Fruit fly (Drosophila melanogaster): ENCODE data around the gene CG46025.

The CG46025 gene

dm6 chr2L:7790448-7791355 lies 36.7 kb downstream of the CG46025 start, which contains the start of gene CG7149:
Gene CG7149, minus strand, starts transcription at chr2L:7790557.
- TF ChIP-seq rn (GFP tag; IDR thresholded peaks at IDR 0.05) (no peak), Snoo (tag; optimal IDR thresholded peaks at IDR 0.05) (peak; percentile 25), CG15710 (tag; optimal IDR thresholded peaks at IDR 0.05) (no peak), CG4496 (GFP tag; IDR thresholded peaks at IDR 0.05) (peak; percentile 37; the same call in 1 of the 3 replicates), Ets98B (GFP tag; IDR thresholded peaks at IDR 0.05) (no peak; the same call in 1 of the 2 replicates), CG10348 (GFP tag; IDR thresholded peaks at IDR 0.05) (no peak), CG8159 (tag; optimal IDR thresholded peaks at IDR 0.05) (peak; percentile 46), gl (tag; optimal IDR thresholded peaks at IDR 0.05) (no peak), CG32121 (GFP tag; IDR thresholded peaks at IDR 0.05) (no peak), fd96Ca (GFP tag; IDR thresholded peaks at IDR 0.05) (peak; percentile 13; the same call in 1 of the 3 replicates), CG34367 (tag; optimal IDR thresholded peaks at IDR 0.05) (no peak), CG9948 (tag; optimal IDR thresholded peaks at IDR 0.05) (no peak), CG13204 (GFP tag; optimal IDR thresholded peaks at IDR 0.05) (peak; percentile 67), Pif1A (GFP tag; optimal IDR thresholded peaks at IDR 0.05) (no peak), CG17806 (tag; optimal IDR thresholded peaks at IDR 0.05) (no peak), D1 (tag; optimal IDR thresholded peaks at IDR 0.05) (no peak), Pif1B (GFP tag; optimal IDR thresholded peaks at IDR 0.05) (no peak), EcR (GFP tag; optimal IDR thresholded peaks at IDR 0.05) (peak; percentile 52), CG12605 (GFP tag; IDR thresholded peaks at IDR 0.05) (0 out of 2 replicates have a peak, but pooled peaks have one; percentile 11), CG8301 (tag; optimal IDR thresholded peaks at IDR 0.05) (no peak), CG14655 (GFP tag; optimal IDR thresholded peaks at IDR 0.05) (peak; percentile 20)

DNA sequence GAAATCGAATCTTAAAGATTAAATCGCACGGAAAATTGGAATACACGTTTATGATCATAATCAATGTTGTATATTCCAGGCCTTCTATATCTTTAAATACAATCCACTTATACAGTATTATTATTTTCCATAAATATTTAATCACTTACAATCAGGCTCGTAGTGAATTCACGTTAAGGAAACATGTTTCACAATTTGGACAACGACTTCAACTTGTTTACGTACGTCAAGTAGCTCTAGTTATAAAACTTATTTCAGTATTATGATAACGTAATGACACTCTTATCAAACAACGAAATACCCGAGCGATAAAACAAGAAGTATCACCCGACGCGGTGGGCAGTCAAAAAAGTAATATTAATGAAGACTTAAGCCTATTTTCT lies 37.4 kb downstream of the CG46025 start:
- TF ChIP-seq rn (GFP tag; IDR thresholded peaks at IDR 0.05) (no peak), Ets98B (GFP tag; IDR thresholded peaks at IDR 0.05) (no peak), CG32121 (GFP tag; IDR thresholded peaks at IDR 0.05) (no peak), CG34367 (tag; optimal IDR thresholded peaks at IDR 0.05) (no peak), D1 (tag; optimal IDR thresholded peaks at IDR 0.05) (no peak), CG8301 (tag; optimal IDR thresholded peaks at IDR 0.05) (no peak), CG10348 (GFP tag; IDR thresholded peaks at IDR 0.05) (no peak), CG8159 (tag; optimal IDR thresholded peaks at IDR 0.05) (no peak), CG4496 (GFP tag; IDR thresholded peaks at IDR 0.05) (no peak), CG15710 (tag; optimal IDR thresholded peaks at IDR 0.05) (no peak), Pif1A (GFP tag; optimal IDR thresholded peaks at IDR 0.05) (no peak), CG13204 (GFP tag; optimal IDR thresholded peaks at IDR 0.05) (no peak), CG17806 (tag; optimal IDR thresholded peaks at IDR 0.05) (no peak)

- TF ChIP-seq Snoo (tag; optimal IDR thresholded peaks at IDR 0.05) (no peak), CG17806 (tag; optimal IDR thresholded peaks at IDR 0.05) (no peak), CG15710 (tag; optimal IDR thresholded peaks at IDR 0.05) (no peak), CG32121 (GFP tag; IDR thresholded peaks at IDR 0.05) (no peak)
Observed at dm6 chr2L:7794689-7795475, 40.9 kb downstream of the CG46025 start.

- TF ChIP-seq CG34367 (tag; optimal IDR thresholded peaks at IDR 0.05) (no peak), CG32121 (GFP tag; IDR thresholded peaks at IDR 0.05) (0 out of 2 replicates have a peak, but pooled peaks have one; percentile 17), CG12605 (GFP tag; IDR thresholded peaks at IDR 0.05) (no peak)
Observed at dm6 chr2L:7795859-7796258, 41.9 kb downstream of the CG46025 start, which contains the start of gene LKRSDH. Gene LKRSDH, minus strand, starts transcription at chr2L:7795959.

dm6 chr2L:7799804-7800433 lies 45.9 kb downstream of the CG46025 start, which contains the start of the genes Herp and r2d2:
Gene Herp, minus strand, starts transcription at chr2L:7800058.
Gene r2d2, plus strand, starts transcription at chr2L:7800147.
- TF ChIP-seq fd96Ca (GFP tag; IDR thresholded peaks at IDR 0.05) = peak; percentile 93
- peak; percentile 87 for TF ChIP-seq CG4496 (GFP tag; IDR thresholded peaks at IDR 0.05)
- TF ChIP-seq Pif1A (GFP tag; optimal IDR thresholded peaks at IDR 0.05) = peak; percentile 88
- TF ChIP-seq D1 (tag; optimal IDR thresholded peaks at IDR 0.05) = no peak
- TF ChIP-seq CG10348 (GFP tag; IDR thresholded peaks at IDR 0.05) = peak; percentile 52; the same call in 1 of the 2 replicates
- peak; percentile 55 for TF ChIP-seq CG12605 (GFP tag; IDR thresholded peaks at IDR 0.05)
- TF ChIP-seq EcR (GFP tag; optimal IDR thresholded peaks at IDR 0.05) = peak; percentile 56
- TF ChIP-seq CG8301 (tag; optimal IDR thresholded peaks at IDR 0.05) = peak; percentile 87
- no peak; the same call in 1 of the 2 replicates for TF ChIP-seq rn (GFP tag; IDR thresholded peaks at IDR 0.05)
- TF ChIP-seq CG8159 (tag; optimal IDR thresholded peaks at IDR 0.05) = peak; percentile 88
- peak; percentile 84 for TF ChIP-seq Snoo (tag; optimal IDR thresholded peaks at IDR 0.05)
- TF ChIP-seq CG13204 (GFP tag; optimal IDR thresholded peaks at IDR 0.05) = no peak
- TF ChIP-seq CG14655 (GFP tag; optimal IDR thresholded peaks at IDR 0.05) = peak; percentile 87
- TF ChIP-seq Ets98B (GFP tag; IDR thresholded peaks at IDR 0.05) = peak; percentile 81
- peak; percentile 82 for TF ChIP-seq CG9948 (tag; optimal IDR thresholded peaks at IDR 0.05)
- peak; percentile 84 for TF ChIP-seq Pif1B (GFP tag; optimal IDR thresholded peaks at IDR 0.05)
- TF ChIP-seq CG34367 (tag; optimal IDR thresholded peaks at IDR 0.05) = peak; percentile 84
- TF ChIP-seq gl (tag; optimal IDR thresholded peaks at IDR 0.05) = peak; percentile 73
- peak; percentile 88 for TF ChIP-seq CG15710 (tag; optimal IDR thresholded peaks at IDR 0.05)
- peak; percentile 78 for TF ChIP-seq CG32121 (GFP tag; IDR thresholded peaks at IDR 0.05)
- peak; percentile 77 for TF ChIP-seq CG17806 (tag; optimal IDR thresholded peaks at IDR 0.05)

Data from whole organism, pupa.